Fruit fly (Drosophila melanogaster) whole organism, adult: Measurements from ENCODE around the gene Piezo.

Experiments used
- Crg-1 ChIP-seq: fragments of 200-800 bp; sonication (Bioruptor generic); optimal IDR thresholded peaks from 2 replicates; lab custom pipeline; 2016; ENCODE audit warnings: missing biosample characterization, missing genetic modification characterization
- Mnt ChIP-seq: fragments of 200-800 bp; sonication (Bioruptor generic); optimal IDR thresholded peaks from 2 replicates; lab custom pipeline; 2016; ENCODE audit warnings: missing biosample characterization, mild to moderate bottlenecking, missing genetic modification characterization
- bab1 ChIP-seq: fragments of 200-800 bp; sonication (Bioruptor generic); optimal IDR thresholded peaks from 3 replicates; lab custom pipeline; 2019; ENCODE audit warnings: missing biosample characterization, mild to moderate bottlenecking, missing genetic modification characterization, moderate library complexity
- cnc ChIP-seq, 2 experiments: fragments of >200 bp; optimal IDR thresholded peaks; 2 replicates each; lab custom pipeline; 2017
- toe ChIP-seq: fragments of 200-800 bp; sonication (Bioruptor generic); optimal IDR thresholded peaks from 2 replicates; lab custom pipeline; 2016; ENCODE audit warnings: missing biosample characterization, missing genetic modification characterization

DNA sequence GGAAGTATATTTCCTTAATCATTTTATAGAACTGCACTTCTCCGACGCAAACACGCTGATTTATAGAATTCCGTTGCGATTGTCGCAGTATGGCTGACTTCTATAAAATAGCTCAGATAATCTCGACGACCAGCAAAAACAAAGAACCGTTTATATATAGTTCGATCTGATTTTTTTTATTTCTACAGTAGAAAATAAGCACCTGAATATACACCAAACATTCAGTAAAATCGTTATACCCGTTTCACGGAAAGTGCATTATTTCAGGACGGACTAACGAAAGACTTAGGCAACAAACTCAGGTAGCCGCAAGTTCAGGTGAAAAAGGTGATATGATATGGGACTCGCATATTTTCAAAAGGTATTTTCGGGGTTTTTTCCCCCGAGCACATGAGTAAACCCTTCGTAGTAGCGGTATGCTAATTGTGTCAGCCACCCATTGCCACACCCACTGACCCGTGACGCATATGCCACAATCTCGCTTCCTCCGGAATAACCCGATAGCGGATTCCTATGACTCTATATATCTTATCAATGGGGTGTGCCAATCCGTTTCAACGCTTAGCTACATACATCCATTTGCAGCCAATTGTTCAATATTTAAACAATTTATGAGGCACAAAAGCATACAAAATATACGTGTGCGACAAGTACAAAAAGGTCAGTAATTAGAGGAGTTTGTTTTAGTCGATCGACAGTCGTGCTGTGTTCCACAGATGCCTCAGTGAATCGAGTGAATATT lies 17.6 kb upstream of the Piezo start, which contains the start of the genes CG42763 and CG43394:
- TF ChIP-seq Crg-1 (GFP tag; lab: Kevin White, UChicago), result no peak
- TF ChIP-seq bab1 (GFP tag; lab: Kevin White, UChicago), result no peak
- TF ChIP-seq Mnt (GFP tag; lab: Kevin White, UChicago), result no peak
- no peak for TF ChIP-seq cnc (optimal IDR thresholded peaks at IDR 0.05; lab: Kevin White, UChicago)
- TF ChIP-seq toe (GFP tag; lab: Kevin White, UChicago), result no peak
